Worm (Caenorhabditis elegans) whole organism, L4 larva: ENCODE results near the gene T25E4.2.
A peak's percentile ranks its signal among the peaks of the same experiment; 100 is the strongest.

ENCODE experiments used
- D1046.2 ChIP-seq: fragments of 200-800 bp; sonication (Bioruptor generic); IDR thresholded peaks from 2 replicates; pipeline ENCODE4 v1.3.6; 2022; ENCODE audit warnings: missing genetic modification characterization, missing compliant biosample characterization
- F37D6.2 ChIP-seq: sonication (generic microtip); optimal IDR thresholded peaks from 2 replicates; lab custom pipeline; 2016; ENCODE audit warnings: mild to moderate bottlenecking, missing genetic modification characterization, missing compliant biosample characterization
- Y48G9A.11 ChIP-seq: fragments of 200-800 bp; sonication (Bioruptor generic); IDR thresholded peaks from 2 replicates; pipeline ENCODE4 v1.3.6; 2022; ENCODE audit warnings: missing genetic modification reagents, missing genetic modification characterization, missing compliant biosample characterization
- Y5F2A.4 ChIP-seq: fragments of 200-800 bp; sonication (Bioruptor generic); optimal IDR thresholded peaks from 2 replicates; lab custom pipeline; 2018; ENCODE audit warnings: mild to moderate bottlenecking, missing genetic modification characterization, missing compliant biosample characterization
- attf-4 ChIP-seq: sonication (generic microtip); optimal IDR thresholded peaks from 3 replicates; lab custom pipeline; 2017; ENCODE audit warnings: missing biosample characterization, missing genetic modification characterization
- ceh-20 ChIP-seq: fragments of 200-800 bp; sonication (Bioruptor generic); IDR thresholded peaks from 2 replicates; pipeline ENCODE4 v1.3.6; 2022; ENCODE audit warnings: missing genetic modification reagents, missing genetic modification characterization, missing compliant biosample characterization
- ceh-28 ChIP-seq: fragments of 150-350 bp; optimal IDR thresholded peaks from 2 replicates; lab custom pipeline; 2014; ENCODE audit warnings: missing biosample characterization, missing genetic modification reagents, missing genetic modification characterization
- ceh-32 ChIP-seq: sonication (generic microtip); optimal IDR thresholded peaks from 2 replicates; lab custom pipeline; 2016; ENCODE audit warnings: mild to moderate bottlenecking, missing genetic modification characterization, missing compliant biosample characterization; ENCODE audit not compliant: poor library complexity
- ceh-62 ChIP-seq: sonication (generic microtip); optimal IDR thresholded peaks from 2 replicates; lab custom pipeline; 2017; ENCODE audit warnings: missing biosample characterization, missing genetic modification characterization
- ctbp-1 ChIP-seq: fragments of 200-800 bp; sonication (Bioruptor generic); IDR thresholded peaks from 2 replicates; pipeline ENCODE4 v1.3.6; 2022; ENCODE audit warnings: missing genetic modification reagents, missing genetic modification characterization, missing compliant biosample characterization
- daf-16 ChIP-seq, 3 experiments: sonication (generic microtip); optimal IDR thresholded peaks; 2 replicates each; lab custom pipeline; 2016 to 2017; ENCODE audit warnings: missing genetic modification characterization in 3 of 3, missing genetic modification reagents in 3 of 3, mild to moderate bottlenecking in 2 of 3, missing compliant biosample characterization in 2 of 3, missing biosample characterization in 1 of 3, moderate library complexity in 1 of 3
- daf-8 ChIP-seq: fragments of 200-800 bp; sonication (Bioruptor generic); IDR thresholded peaks from 2 replicates; pipeline ENCODE4 v1.3.6; 2022; ENCODE audit warnings: missing genetic modification characterization, missing compliant biosample characterization
- dmd-6 ChIP-seq: fragments of 200-800 bp; sonication (Bioruptor generic); IDR thresholded peaks from 2 replicates; pipeline ENCODE4 v1.3.6; 2022; ENCODE audit warnings: missing genetic modification reagents, missing genetic modification characterization, missing compliant biosample characterization
- egl-43 ChIP-seq: fragments of 200-800 bp; sonication (Bioruptor generic); IDR thresholded peaks from 2 replicates; pipeline ENCODE4 v1.3.6; 2022; ENCODE audit warnings: missing genetic modification reagents, missing genetic modification characterization, missing compliant biosample characterization
- hif-1 ChIP-seq, 2 experiments: sonication (generic microtip); optimal IDR thresholded peaks; 2 replicates each; lab custom pipeline; 2016 to 2017; ENCODE audit warnings: missing compliant biosample characterization in 2 of 2, missing genetic modification characterization in 2 of 2, missing genetic modification reagents in 2 of 2, missing genotype in 2 of 2, mild to moderate bottlenecking in 1 of 2
- hlh-11 ChIP-seq: fragments of 200-800 bp; sonication (Bioruptor generic); optimal IDR thresholded peaks from 2 replicates; lab custom pipeline; 2018; ENCODE audit warnings: mild to moderate bottlenecking, missing genetic modification characterization, missing compliant biosample characterization
- hmg-1.1 ChIP-seq: fragments of 200-800 bp; sonication (Bioruptor generic); IDR thresholded peaks from 2 replicates; pipeline ENCODE4 v1.3.6; 2022; ENCODE audit warnings: missing genetic modification reagents, missing genetic modification characterization, missing compliant biosample characterization
- jun-1 ChIP-seq: fragments of 150-350 bp; optimal IDR thresholded peaks from 2 replicates; lab custom pipeline; 2014; ENCODE audit warnings: missing biosample characterization, missing genetic modification reagents, missing genetic modification characterization
- lin-15B ChIP-seq: fragments of 150-350 bp; sonication (generic microtip); optimal IDR thresholded peaks from 3 replicates; lab custom pipeline; 2014; ENCODE audit warnings: missing biosample characterization, missing genetic modification characterization
- lin-38 ChIP-seq: fragments of 200-800 bp; sonication (Bioruptor generic); IDR thresholded peaks from 2 replicates; pipeline ENCODE4 v1.3.6; 2022; ENCODE audit warnings: missing genetic modification reagents, missing genetic modification characterization, missing compliant biosample characterization
- lsy-2 ChIP-seq, 2 experiments: fragments of 150-350 bp in 1 of 2; sonication (generic microtip) in 1 of 2; optimal IDR thresholded peaks; 2 replicates each; lab custom pipeline; 2014 to 2017; ENCODE audit warnings: missing biosample characterization in 2 of 2, missing genetic modification characterization in 2 of 2
- mdt-29 ChIP-seq: fragments of 200-800 bp; sonication (Bioruptor generic); IDR thresholded peaks from 2 replicates; pipeline ENCODE4 v1.3.6; 2022; ENCODE audit warnings: missing genetic modification reagents, missing genetic modification characterization, missing compliant biosample characterization
- mep-1 ChIP-seq: fragments of 150-350 bp; sonication (generic microtip); optimal IDR thresholded peaks from 3 replicates; lab custom pipeline; 2014; ENCODE audit warnings: missing biosample characterization, missing genetic modification characterization
- mxl-2 ChIP-seq: fragments of 200-800 bp; sonication (Bioruptor generic); conservative IDR thresholded peaks from 2 replicates; pipeline ENCODE4 v1.3.6; 2022; ENCODE audit warnings: missing genetic modification reagents, missing genetic modification characterization, missing compliant biosample characterization
- nhr-10 ChIP-seq: fragments of 150-350 bp; optimal IDR thresholded peaks from 2 replicates; lab custom pipeline; 2014; ENCODE audit warnings: missing biosample characterization, missing genetic modification characterization
- nhr-11 ChIP-seq: fragments of 150-350 bp; optimal IDR thresholded peaks from 2 replicates; lab custom pipeline; 2014; ENCODE audit warnings: missing biosample characterization, missing genetic modification characterization
- nhr-111 ChIP-seq: fragments of 200-800 bp; sonication (Bioruptor generic); optimal IDR thresholded peaks from 2 replicates; lab custom pipeline; 2018; ENCODE audit warnings: mild to moderate bottlenecking, missing genetic modification characterization, missing compliant biosample characterization
- nhr-237 ChIP-seq: sonication (generic microtip); optimal IDR thresholded peaks from 2 replicates; lab custom pipeline; 2017; ENCODE audit warnings: missing biosample characterization, missing genetic modification characterization
- nhr-25 ChIP-seq: sonication (generic microtip); optimal IDR thresholded peaks from 2 replicates; lab custom pipeline; 2017; ENCODE audit warnings: missing genetic modification characterization, mild to moderate bottlenecking, missing compliant biosample characterization, antibody characterized with exemption, moderate library complexity, borderline replicate concordance; ENCODE audit not compliant: insufficient read depth
- nhr-48 ChIP-seq: sonication (generic microtip); optimal IDR thresholded peaks from 2 replicates; lab custom pipeline; 2016; ENCODE audit warnings: mild to moderate bottlenecking, missing genetic modification characterization, missing compliant biosample characterization
- nhr-76 ChIP-seq: fragments of 150-350 bp; optimal IDR thresholded peaks from 2 replicates; lab custom pipeline; 2014; ENCODE audit warnings: missing biosample characterization, missing genetic modification characterization
- php-3 ChIP-seq: fragments of 200-800 bp; sonication (Bioruptor generic); IDR thresholded peaks from 2 replicates; pipeline ENCODE4 v1.3.6; 2022; ENCODE audit warnings: missing genetic modification reagents, missing genetic modification characterization, missing compliant biosample characterization
- pqm-1 ChIP-seq: sonication (generic microtip); optimal IDR thresholded peaks from 2 replicates; lab custom pipeline; 2017; ENCODE audit warnings: missing biosample characterization, missing genetic modification characterization
- saeg-2 ChIP-seq: fragments of 200-800 bp; sonication (Bioruptor generic); IDR thresholded peaks from 2 replicates; pipeline ENCODE4 v1.3.6; 2022; ENCODE audit warnings: missing genetic modification reagents, missing genetic modification characterization, missing compliant biosample characterization
- skn-1 ChIP-seq: fragments of 150-350 bp; optimal IDR thresholded peaks from 2 replicates; lab custom pipeline; 2014; ENCODE audit warnings: missing biosample characterization, missing genetic modification characterization
- spr-3 ChIP-seq: fragments of 200-800 bp; sonication (Bioruptor generic); optimal IDR thresholded peaks from 2 replicates; lab custom pipeline; 2018; ENCODE audit warnings: mild to moderate bottlenecking, missing genetic modification characterization, missing compliant biosample characterization
- unc-130 ChIP-seq: sonication (generic microtip); optimal IDR thresholded peaks from 2 replicates; lab custom pipeline; 2016; ENCODE audit warnings: missing genetic modification reagents, missing genetic modification characterization, missing compliant biosample characterization
- unc-62 ChIP-seq, 3 experiments: fragments of 150-350 bp in 1 of 3; sonication (generic microtip); optimal IDR thresholded peaks in 2 of 3; peaks in 1 of 3; 1 replicate in 1 of 3; 2 replicates in 2 of 3; lab custom pipeline; 2014 to 2017; ENCODE audit warnings: missing biosample characterization in 3 of 3, missing genetic modification characterization in 3 of 3, missing genetic modification reagents in 3 of 3, missing genotype in 1 of 3
- vab-7 ChIP-seq: fragments of 200-800 bp; sonication (Bioruptor generic); IDR thresholded peaks from 2 replicates; pipeline ENCODE4 v1.3.6; 2022; ENCODE audit warnings: missing genetic modification reagents, missing genetic modification characterization, missing compliant biosample characterization
- zip-11 ChIP-seq: fragments of 200-800 bp; sonication (Bioruptor generic); IDR thresholded peaks from 2 replicates; pipeline ENCODE4 v1.3.6; 2022; ENCODE audit warnings: missing genetic modification characterization, missing compliant biosample characterization

T25E4.2 gene

ce11 chrII:5605538-5605945, 23.3 kb upstream of the T25E4.2 start (continued):
- TF ChIP-seq ceh-32 (tag; lab: Kevin White, UChicago) (no peak), spr-3 (GFP tag; lab: Kevin White, UChicago) (no peak), unc-62 (GFP tag; optimal IDR thresholded peaks at IDR 0.05 in 1 of 2; lab: Kevin White, UChicago) (peak in 1 of 2 experiments; percentile 98), unc-62 (tag; optimal IDR thresholded peaks at IDR 0.05; lab: Kevin White, UChicago) (no peak), attf-4 (tag; lab: Kevin White, UChicago) (no peak), daf-16 (GFP tag; optimal IDR thresholded peaks at IDR 0.05; lab: Kevin White, UChicago) (no peak), daf-16 (tag; optimal IDR thresholded peaks at IDR 0.05; lab: Kevin White, UChicago) (peak; percentile 60), lsy-2 (tag; optimal IDR thresholded peaks at IDR 0.05; lab: Kevin White, UChicago) (peak; percentile 23 to 45), Y5F2A.4 (GFP tag; lab: Kevin White, UChicago) (no peak), nhr-76 (tag; lab: Kevin White, UChicago) (peak; percentile 51), ceh-20 (GFP tag; lab: Robert Waterston, UW) (no peak), egl-43 (GFP tag; lab: Robert Waterston, UW) (no peak), php-3 (GFP tag; lab: Robert Waterston, UW) (peak; percentile 41; the same call in 1 of the 2 replicates), D1046.2 (GFP tag; lab: Robert Waterston, UW) (no peak), jun-1 (tag; lab: Kevin White, UChicago) (no peak), hmg-1.1 (GFP tag; lab: Robert Waterston, UW) (no peak), vab-7 (GFP tag; lab: Robert Waterston, UW) (no peak), hif-1 (tag; optimal IDR thresholded peaks at IDR 0.05; lab: Kevin White, UChicago) (no peak), hlh-11 (tag; lab: Kevin White, UChicago) (peak; percentile 90), ceh-28 (tag; lab: Kevin White, UChicago) (peak; percentile 21), dmd-6 (GFP tag; lab: Robert Waterston, UW) (peak; percentile 63), mdt-29 (GFP tag; lab: Robert Waterston, UW) (no peak), daf-8 (no peak), mxl-2 (GFP tag; lab: Robert Waterston, UW) (no peak), mep-1 (tag; lab: Kevin White, UChicago) (peak; percentile 72), unc-130 (GFP tag; lab: Kevin White, UChicago) (no peak), lin-15B (tag; lab: Kevin White, UChicago) (no peak), pqm-1 (tag; lab: Kevin White, UChicago) (peak; percentile 62), nhr-48 (tag; lab: Kevin White, UChicago) (peak; percentile 91), ctbp-1 (GFP tag; lab: Robert Waterston, UW) (no peak)

DNA sequence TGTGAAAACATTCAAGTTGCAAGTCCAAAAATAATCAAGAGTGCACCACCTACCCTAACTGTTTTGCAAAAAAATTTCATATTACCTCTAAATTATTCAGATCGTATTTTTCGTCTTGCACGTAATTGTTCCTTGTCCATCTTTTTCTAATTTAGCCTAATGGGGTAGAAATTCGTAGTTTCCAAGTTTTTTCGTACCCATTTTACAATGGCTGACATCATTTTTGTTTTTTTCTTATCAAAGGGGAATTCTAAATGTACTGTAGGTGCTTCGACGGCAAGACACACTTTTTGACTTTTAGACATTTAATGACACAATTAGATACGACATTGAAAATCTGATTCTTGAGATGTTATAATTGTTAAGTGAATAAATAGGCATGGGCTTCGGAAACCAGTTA, 22.2 kb upstream of the T25E4.2 start:
- no peak for TF ChIP-seq ceh-32 (tag; lab: Kevin White, UChicago)
- TF ChIP-seq hlh-11 (tag; lab: Kevin White, UChicago), result no peak

DNA sequence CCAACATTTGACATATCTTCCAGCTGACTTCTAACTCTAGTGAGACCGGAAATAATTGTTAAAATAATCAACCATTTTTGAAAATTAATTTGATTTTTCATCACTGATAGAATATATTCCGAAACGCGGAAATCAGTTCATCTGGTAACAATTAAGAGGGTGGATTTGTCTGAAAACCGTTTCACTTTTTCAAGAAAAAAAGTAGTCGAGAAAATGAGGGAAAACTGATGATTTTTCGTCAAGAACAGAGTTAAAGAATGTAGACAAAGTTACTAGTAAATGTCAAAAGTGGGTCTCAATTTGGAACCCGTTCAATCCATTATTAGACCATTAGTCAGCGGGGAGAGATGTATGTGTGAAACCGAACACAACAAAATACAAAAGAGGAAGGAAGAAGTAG, 21.0 kb upstream of the T25E4.2 start, which contains the start of gene C17G10.6:
Gene C17G10.6, minus strand, starts transcription at position 101 of the 400 bp plus-strand sequence.
- TF ChIP-seq zip-11, result no peak
- TF ChIP-seq mxl-2 (GFP tag; lab: Robert Waterston, UW), result no peak
- no peak for TF ChIP-seq nhr-237
- TF ChIP-seq ceh-62 (tag; lab: Kevin White, UChicago), result no peak
- TF ChIP-seq attf-4 (tag; lab: Kevin White, UChicago), result no peak
- no peak for TF ChIP-seq skn-1 (tag; lab: Kevin White, UChicago)
- no peak for TF ChIP-seq saeg-2 (GFP tag; lab: Robert Waterston, UW)
- no peak for TF ChIP-seq unc-130 (GFP tag; lab: Kevin White, UChicago)
- TF ChIP-seq nhr-11 (tag; lab: Kevin White, UChicago), result no peak
- no peak for TF ChIP-seq F37D6.2 (tag; lab: Kevin White, UChicago)
- no peak for TF ChIP-seq lin-38 (GFP tag; lab: Robert Waterston, UW)
- TF ChIP-seq mdt-29 (GFP tag; lab: Robert Waterston, UW), result no peak
- TF ChIP-seq nhr-25 (tag; lab: Kevin White, UChicago), result no peak
- no peak for TF ChIP-seq Y5F2A.4 (GFP tag; lab: Kevin White, UChicago)
- TF ChIP-seq Y48G9A.11, result no peak
- TF ChIP-seq nhr-10, result no peak
- no peak for TF ChIP-seq nhr-111
- no peak for TF ChIP-seq ceh-32 (tag; lab: Kevin White, UChicago)
